Worm (Caenorhabditis elegans) whole organism, L1 larva: Measurements from ENCODE around the gene B0280.2.

Experiments
- F16B12.6 ChIP-seq: fragments of 150-350 bp; optimal IDR thresholded peaks from 2 replicates; lab custom pipeline; 2014; ENCODE audit warnings: missing biosample characterization, missing genetic modification characterization
- aha-1 ChIP-seq: fragments of 150-350 bp; optimal IDR thresholded peaks from 2 replicates; lab custom pipeline; 2014; ENCODE audit warnings: missing biosample characterization, missing genetic modification characterization
- alr-1 ChIP-seq: fragments of 200-800 bp; sonication (Bioruptor generic); optimal IDR thresholded peaks from 2 replicates; lab custom pipeline; 2018; ENCODE audit warnings: borderline replicate concordance, mild to moderate bottlenecking, missing genetic modification characterization, missing compliant biosample characterization
- aly-2 ChIP-seq: fragments of 150-350 bp; optimal IDR thresholded peaks from 2 replicates; lab custom pipeline; 2014; ENCODE audit warnings: missing biosample characterization, missing genetic modification characterization
- ceh-63 ChIP-seq: fragments of 200-800 bp; sonication (Bioruptor generic); optimal IDR thresholded peaks from 2 replicates; lab custom pipeline; 2018; ENCODE audit warnings: mild to moderate bottlenecking, missing genetic modification characterization, missing compliant biosample characterization
- ceh-8 ChIP-seq: fragments of 200-800 bp; sonication (Bioruptor generic); optimal IDR thresholded peaks from 2 replicates; lab custom pipeline; 2018; ENCODE audit warnings: mild to moderate bottlenecking, missing genetic modification characterization, moderate library complexity, missing compliant biosample characterization
- ces-1 ChIP-seq: fragments of 150-350 bp; optimal IDR thresholded peaks from 2 replicates; lab custom pipeline; 2014; ENCODE audit warnings: missing biosample characterization, missing genetic modification reagents, missing genetic modification characterization
- dsc-1 ChIP-seq: sonication (generic microtip); optimal IDR thresholded peaks from 2 replicates; lab custom pipeline; 2016; ENCODE audit warnings: mild to moderate bottlenecking, missing genetic modification characterization, missing compliant biosample characterization
- efl-1 ChIP-seq, 4 experiments: fragments of 150-350 bp; optimal IDR thresholded peaks in 3 of 4; peaks in 1 of 4; 1 replicate in 1 of 4; 2 replicates in 3 of 4; lab custom pipeline; 2014; ENCODE audit warnings: missing biosample characterization in 2 of 4, missing genetic modification characterization in 2 of 4, missing genetic modification reagents in 2 of 4
- efl-3 ChIP-seq: fragments of 200-800 bp; sonication (Bioruptor generic); optimal IDR thresholded peaks from 2 replicates; lab custom pipeline; 2018; ENCODE audit warnings: mild to moderate bottlenecking, missing genetic modification characterization, missing compliant biosample characterization
- fkh-10 ChIP-seq: sonication (generic microtip); optimal IDR thresholded peaks from 2 replicates; lab custom pipeline; 2017; ENCODE audit warnings: missing biosample characterization, missing genetic modification reagents, missing genetic modification characterization
- fkh-4 ChIP-seq: sonication (generic microtip); optimal IDR thresholded peaks from 2 replicates; lab custom pipeline; 2016; ENCODE audit warnings: missing compliant biosample characterization, missing genetic modification characterization, borderline replicate concordance
- fkh-8 ChIP-seq: sonication (generic microtip); optimal IDR thresholded peaks from 2 replicates; lab custom pipeline; 2016; ENCODE audit warnings: mild to moderate bottlenecking, missing genetic modification characterization, missing compliant biosample characterization
- fos-1 ChIP-seq: fragments of 150-350 bp; optimal IDR thresholded peaks from 2 replicates; lab custom pipeline; 2014; ENCODE audit warnings: missing biosample characterization, missing genetic modification characterization
- hlh-17 ChIP-seq: fragments of 200-800 bp; sonication (Bioruptor generic); optimal IDR thresholded peaks from 2 replicates; lab custom pipeline; 2018; ENCODE audit warnings: missing genetic modification characterization, mild to moderate bottlenecking, missing compliant biosample characterization, moderate library complexity, borderline replicate concordance
- irx-1 ChIP-seq: sonication (generic microtip); optimal IDR thresholded peaks from 2 replicates; lab custom pipeline; 2016; ENCODE audit warnings: missing genetic modification characterization, missing compliant biosample characterization
- isw-1 ChIP-seq: fragments of 200-800 bp; sonication (Bioruptor generic); IDR thresholded peaks from 2 replicates; pipeline ENCODE4 v1.3.6; 2022; ENCODE audit warnings: missing genetic modification characterization, missing compliant biosample characterization
- lin-13 ChIP-seq: fragments of 150-350 bp; optimal IDR thresholded peaks from 2 replicates; lab custom pipeline; 2014; ENCODE audit warnings: missing biosample characterization, missing genetic modification reagents, missing genetic modification characterization
- lin-14 ChIP-seq: fragments of 200-800 bp; sonication (Bioruptor generic); optimal IDR thresholded peaks from 2 replicates; lab custom pipeline; 2018; ENCODE audit warnings: mild to moderate bottlenecking, missing genetic modification characterization, moderate library complexity, missing compliant biosample characterization
- lin-15B ChIP-seq: fragments of 150-350 bp; sonication (generic microtip); optimal IDR thresholded peaks from 3 replicates; lab custom pipeline; 2014; ENCODE audit warnings: missing biosample characterization, missing genetic modification characterization
- lin-35 ChIP-seq, 2 experiments: fragments of 150-350 bp; optimal IDR thresholded peaks; 2 replicates each; lab custom pipeline; 2014; ENCODE audit warnings: missing biosample characterization in 2 of 2, missing genetic modification characterization in 2 of 2, missing genetic modification reagents in 2 of 2
- lsy-2 ChIP-seq, 2 experiments: fragments of 150-350 bp; optimal IDR thresholded peaks; 2 replicates each; lab custom pipeline; 2014; ENCODE audit warnings: missing biosample characterization in 2 of 2, missing genetic modification characterization in 2 of 2
- mab-9 ChIP-seq: fragments of 200-800 bp; sonication (Bioruptor generic); IDR thresholded peaks from 2 replicates; pipeline ENCODE4 v1.3.6; 2022; ENCODE audit warnings: missing genetic modification reagents, missing genetic modification characterization, missing compliant biosample characterization
- mep-1 ChIP-seq: fragments of 150-350 bp; optimal IDR thresholded peaks from 2 replicates; lab custom pipeline; 2014; ENCODE audit warnings: missing biosample characterization, missing genetic modification characterization
- nhr-11 ChIP-seq: fragments of 150-350 bp; optimal IDR thresholded peaks from 2 replicates; lab custom pipeline; 2014; ENCODE audit warnings: missing biosample characterization, missing genetic modification characterization
- nhr-20 ChIP-seq: sonication (generic microtip); optimal IDR thresholded peaks from 2 replicates; lab custom pipeline; 2016; ENCODE audit warnings: mild to moderate bottlenecking, missing genetic modification characterization, missing compliant biosample characterization
- nhr-28 ChIP-seq: fragments of 150-350 bp; optimal IDR thresholded peaks from 2 replicates; lab custom pipeline; 2014; ENCODE audit warnings: missing biosample characterization, missing genetic modification characterization
- nhr-47 ChIP-seq: sonication (generic microtip); optimal IDR thresholded peaks from 2 replicates; lab custom pipeline; 2016; ENCODE audit warnings: mild to moderate bottlenecking, missing genetic modification characterization, moderate library complexity, missing compliant biosample characterization
- nhr-71 ChIP-seq: sonication (generic microtip); optimal IDR thresholded peaks from 2 replicates; lab custom pipeline; 2016; ENCODE audit warnings: mild to moderate bottlenecking, missing genetic modification characterization, moderate library complexity, missing compliant biosample characterization
- nhr-77 ChIP-seq: fragments of 150-350 bp; optimal IDR thresholded peaks from 2 replicates; lab custom pipeline; 2014; ENCODE audit warnings: missing biosample characterization, missing genetic modification characterization
- nhr-84 ChIP-seq: sonication (generic microtip); optimal IDR thresholded peaks from 2 replicates; lab custom pipeline; 2017; ENCODE audit warnings: missing biosample characterization, missing genetic modification characterization
- nhr-85 ChIP-seq: sonication (generic microtip); peaks from one replicate; lab custom pipeline; 2016; ENCODE audit warnings: missing genetic modification characterization, inconsistent platforms, missing compliant biosample characterization
- pag-3 ChIP-seq: sonication (generic microtip); optimal IDR thresholded peaks from 2 replicates; lab custom pipeline; 2017; ENCODE audit warnings: missing genetic modification characterization, mild to moderate bottlenecking, missing compliant biosample characterization, antibody characterized with exemption, borderline replicate concordance; ENCODE audit not compliant: insufficient read depth
- pax-3 ChIP-seq: fragments of 200-800 bp; sonication (Bioruptor generic); optimal IDR thresholded peaks from 2 replicates; lab custom pipeline; 2018; ENCODE audit warnings: mild to moderate bottlenecking, missing genetic modification characterization, moderate library complexity, missing compliant biosample characterization
- skn-1 ChIP-seq: fragments of 150-350 bp; optimal IDR thresholded peaks from 2 replicates; lab custom pipeline; 2014; ENCODE audit warnings: missing biosample characterization, missing genetic modification characterization
- snpc-4 ChIP-seq: fragments of 150-350 bp; optimal IDR thresholded peaks from 2 replicates; lab custom pipeline; 2014; ENCODE audit warnings: missing biosample characterization, missing genetic modification characterization
- snu-23 ChIP-seq: sonication (generic microtip); optimal IDR thresholded peaks from 2 replicates; lab custom pipeline; 2016; ENCODE audit warnings: missing genetic modification characterization, missing compliant biosample characterization
- sox-4 ChIP-seq: sonication (generic microtip); optimal IDR thresholded peaks from 2 replicates; lab custom pipeline; 2016; ENCODE audit warnings: missing genetic modification characterization, missing compliant biosample characterization
- sptf-1 ChIP-seq: fragments of 150-350 bp; optimal IDR thresholded peaks from 2 replicates; lab custom pipeline; 2014; ENCODE audit warnings: missing biosample characterization, missing genetic modification characterization
- swsn-7 ChIP-seq: sonication (generic microtip); optimal IDR thresholded peaks from 2 replicates; lab custom pipeline; 2016; ENCODE audit warnings: missing genetic modification characterization, missing compliant biosample characterization
- unc-130 ChIP-seq: fragments of 150-350 bp; optimal IDR thresholded peaks from 2 replicates; lab custom pipeline; 2017; ENCODE audit warnings: missing biosample characterization, missing genetic modification characterization, inconsistent platforms
- zag-1 ChIP-seq: fragments of 150-350 bp; optimal IDR thresholded peaks from 2 replicates; lab custom pipeline; 2014; ENCODE audit warnings: missing biosample characterization, missing genetic modification characterization

B0280.2 gene

ce11 chrIII:7090545-7090944 lies 33.9 kb upstream of the B0280.2 start, which contains the start of gene ZK418.10:
ZK418.10 (minus strand) TSS chrIII:7090692.
- no peak for TF ChIP-seq unc-130
- TF ChIP-seq mab-9 (GFP tag; lab: Robert Waterston, UW) = no peak
- no peak for TF ChIP-seq efl-3 (GFP tag; lab: Kevin White, UChicago)
- peak; percentile 67 for TF ChIP-seq nhr-47 (tag; lab: Kevin White, UChicago)
- peak; percentile 45 for TF ChIP-seq pax-3 (tag; lab: Kevin White, UChicago)
- TF ChIP-seq swsn-7 (tag; lab: Kevin White, UChicago) = peak; percentile 35
- TF ChIP-seq lin-15B (tag; lab: Kevin White, UChicago) = no peak
- TF ChIP-seq isw-1 = no peak
- TF ChIP-seq nhr-20 (tag; lab: Kevin White, UChicago) = peak; percentile 24
- no peak for TF ChIP-seq nhr-77 (tag; lab: Kevin White, UChicago)
- TF ChIP-seq sox-4 = peak; percentile 68
- no peak for TF ChIP-seq efl-1 (optimal IDR thresholded peaks at IDR 0.05; lab: Kevin White, UChicago)
- TF ChIP-seq efl-1 (GFP tag; optimal IDR thresholded peaks at IDR 0.05 in 1 of 2; lab: Kevin White, UChicago) = peak in 1 of 2 experiments; percentile 45
- TF ChIP-seq fkh-10 = no peak
- TF ChIP-seq dsc-1 = peak; percentile 97
- peak; percentile 91 for TF ChIP-seq fkh-8 (tag; lab: Kevin White, UChicago)
- peak; percentile 65 for TF ChIP-seq nhr-71 (tag; lab: Kevin White, UChicago)
- TF ChIP-seq lsy-2 (tag; optimal IDR thresholded peaks at IDR 0.05; lab: Kevin White, UChicago) = peak in 1 of 2 experiments; percentile 21
- no peak for TF ChIP-seq skn-1 (tag; lab: Kevin White, UChicago)

- TF ChIP-seq skn-1 (tag; lab: Kevin White, UChicago) (no peak), aly-2 (tag; lab: Kevin White, UChicago) (no peak), fkh-4 (no peak), sptf-1 (tag; lab: Kevin White, UChicago) (no peak), nhr-47 (tag; lab: Kevin White, UChicago) (no peak), nhr-77 (tag; lab: Kevin White, UChicago) (no peak), lin-14 (no peak), nhr-84 (no peak), lin-35 (GFP tag; optimal IDR thresholded peaks at IDR 0.05; lab: Kevin White, UChicago) (no peak), snpc-4 (tag; lab: Kevin White, UChicago) (no peak), fkh-10 (no peak), nhr-85 (tag; lab: Kevin White, UChicago) (no peak), ceh-63 (GFP tag; lab: Kevin White, UChicago) (no peak), ces-1 (no peak), lin-13 (GFP tag; lab: Kevin White, UChicago) (no peak)
These were observed 33.4 kb upstream of the B0280.2 start, which contains the start of gene ZK418.2 for ce11 chrIII:7091042-7091441. ZK418.2 (plus strand) TSS chrIII:7091342.

- peak; percentile 82 for TF ChIP-seq fkh-8 (tag; lab: Kevin White, UChicago)
- no peak for TF ChIP-seq mep-1 (tag; lab: Kevin White, UChicago)
- TF ChIP-seq F16B12.6 (tag; lab: Kevin White, UChicago) = no peak
- no peak for TF ChIP-seq ceh-8 (GFP tag; lab: Kevin White, UChicago)
- no peak for TF ChIP-seq hlh-17 (GFP tag; lab: Kevin White, UChicago)
- TF ChIP-seq nhr-84 = no peak
- TF ChIP-seq nhr-47 (tag; lab: Kevin White, UChicago) = peak; percentile 46
- TF ChIP-seq fos-1 (tag; lab: Kevin White, UChicago) = no peak
- TF ChIP-seq nhr-71 (tag; lab: Kevin White, UChicago) = peak; percentile 50
- no peak for TF ChIP-seq pag-3 (tag; lab: Kevin White, UChicago)
- no peak for TF ChIP-seq alr-1 (tag; lab: Kevin White, UChicago)
- TF ChIP-seq pax-3 (tag; lab: Kevin White, UChicago) = peak; percentile 38
- TF ChIP-seq isw-1 = no peak
- peak; percentile 11 for TF ChIP-seq nhr-20 (tag; lab: Kevin White, UChicago)
- TF ChIP-seq irx-1 (tag; lab: Kevin White, UChicago) = no peak
- TF ChIP-seq snu-23 (GFP tag; lab: Kevin White, UChicago) = no peak
- TF ChIP-seq dsc-1 = peak; percentile 89
- TF ChIP-seq nhr-28 (tag; lab: Kevin White, UChicago) = no peak
- no peak for TF ChIP-seq nhr-77 (tag; lab: Kevin White, UChicago)
- no peak for TF ChIP-seq zag-1 (tag; lab: Kevin White, UChicago)
- TF ChIP-seq sox-4 = peak; percentile 39
- no peak for TF ChIP-seq aly-2 (tag; lab: Kevin White, UChicago)
- TF ChIP-seq lsy-2 (tag; optimal IDR thresholded peaks at IDR 0.05; lab: Kevin White, UChicago) = no peak
- no peak for TF ChIP-seq aha-1
- peak; percentile 64 for TF ChIP-seq nhr-11 (tag; lab: Kevin White, UChicago)
These were observed 29.3 kb upstream of the B0280.2 start, which contains the start of gene nhr-9 for ce11 chrIII:7095156-7095555. nhr-9 (plus strand) TSS chrIII:7095462.
